Worm (Caenorhabditis elegans) whole organism, midembryonic: ENCODE data around the gene swp-1.

Experiments used
- T22C8.4 ChIP-seq: fragments of 200-800 bp; sonication (Bioruptor generic); IDR thresholded peaks from 2 replicates; pipeline ENCODE4 v1.3.6; 2022; ENCODE audit warnings: missing genetic modification characterization, missing compliant biosample characterization
- cog-1 ChIP-seq: sonication (generic microtip); optimal IDR thresholded peaks from 2 replicates; lab custom pipeline; 2016; ENCODE audit warnings: missing genetic modification characterization, missing compliant biosample characterization
- flt-1 ChIP-seq: fragments of 200-800 bp; sonication (Bioruptor generic); IDR thresholded peaks from 2 replicates; pipeline ENCODE4 v1.3.6; 2022; ENCODE audit warnings: missing genetic modification characterization, missing compliant biosample characterization
- klf-2 ChIP-seq: fragments of 200-800 bp; sonication (Bioruptor generic); conservative IDR thresholded peaks from 2 replicates; pipeline ENCODE4 v1.3.6; 2022; ENCODE audit warnings: missing genetic modification reagents, missing genetic modification characterization, missing compliant biosample characterization
- ref-1 ChIP-seq: fragments of 200-800 bp; sonication (Bioruptor generic); conservative IDR thresholded peaks from 2 replicates; pipeline ENCODE4 v1.3.6; 2022; ENCODE audit warnings: missing genetic modification reagents, missing genetic modification characterization, missing compliant biosample characterization
- tab-1 ChIP-seq: fragments of 200-800 bp; sonication (Bioruptor generic); IDR thresholded peaks from 2 replicates; pipeline ENCODE4 v1.3.6; 2022; ENCODE audit warnings: missing genetic modification characterization, missing compliant biosample characterization
- ztf-23 ChIP-seq: fragments of 200-800 bp; sonication (Bioruptor generic); IDR thresholded peaks from 2 replicates; pipeline ENCODE4 v1.3.6; 2022; ENCODE audit warnings: missing genetic modification reagents, missing genetic modification characterization, missing compliant biosample characterization
- ztf-29 ChIP-seq: fragments of 200-800 bp; sonication (Bioruptor generic); IDR thresholded peaks from 2 replicates; pipeline ENCODE4 v1.3.6; 2022; ENCODE audit warnings: missing genetic modification reagents, missing genetic modification characterization, missing compliant biosample characterization

DNA sequence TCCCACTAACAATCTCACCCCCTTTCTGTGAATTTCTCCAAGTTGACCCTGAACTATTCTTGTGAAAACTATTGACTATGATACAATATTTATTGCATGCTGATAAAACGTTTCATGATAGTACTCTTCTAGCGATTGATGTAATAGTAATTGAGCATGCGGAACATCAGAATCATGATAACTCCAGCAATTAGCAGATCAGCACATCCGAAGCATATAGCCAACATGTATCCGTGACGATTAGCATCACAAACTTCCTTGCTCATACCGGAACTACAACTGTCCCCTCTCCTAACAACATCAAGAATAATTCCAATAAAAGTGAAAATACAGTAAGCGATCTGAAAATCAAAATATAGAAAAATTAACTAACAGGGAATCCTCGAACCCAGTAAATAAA is 24.7 kb upstream of the swp-1 start:
- no peak for TF ChIP-seq tab-1 (GFP tag; lab: Robert Waterston, UW)
- TF ChIP-seq ztf-23 (GFP tag; lab: Robert Waterston, UW): no peak
- TF ChIP-seq ztf-29: no peak
- no peak for TF ChIP-seq cog-1 (tag; lab: Kevin White, UChicago)
- TF ChIP-seq T22C8.4 (GFP tag; lab: Robert Waterston, UW): no peak
- no peak for TF ChIP-seq klf-2
- no peak for TF ChIP-seq ref-1 (GFP tag; lab: Robert Waterston, UW)
- TF ChIP-seq flt-1: no peak
